Worm (Caenorhabditis elegans) whole organism, L4 larva: ENCODE results near the gene che-11.

ENCODE experiments used
- D1046.2 ChIP-seq: fragments of 200-800 bp; sonication (Bioruptor generic); IDR thresholded peaks from 2 replicates; pipeline ENCODE4 v1.3.6; 2022; ENCODE audit warnings: missing genetic modification characterization, missing compliant biosample characterization
- T20F7.1 ChIP-seq: fragments of 200-800 bp; sonication (Bioruptor generic); optimal IDR thresholded peaks from 2 replicates; lab custom pipeline; 2018; ENCODE audit warnings: mild to moderate bottlenecking, missing genetic modification characterization, missing compliant biosample characterization
- T26A8.4 ChIP-seq: fragments of 200-800 bp; sonication (Bioruptor generic); IDR thresholded peaks from 2 replicates; pipeline ENCODE4 v1.3.6; 2022; ENCODE audit warnings: missing genetic modification characterization, missing compliant biosample characterization
- Y48G9A.11 ChIP-seq: fragments of 200-800 bp; sonication (Bioruptor generic); IDR thresholded peaks from 2 replicates; pipeline ENCODE4 v1.3.6; 2022; ENCODE audit warnings: missing genetic modification reagents, missing genetic modification characterization, missing compliant biosample characterization
- Y5F2A.4 ChIP-seq: fragments of 200-800 bp; sonication (Bioruptor generic); optimal IDR thresholded peaks from 2 replicates; lab custom pipeline; 2018; ENCODE audit warnings: mild to moderate bottlenecking, missing genetic modification characterization, missing compliant biosample characterization
- ZK546.5 ChIP-seq, 2 experiments: sonication (generic microtip); optimal IDR thresholded peaks; 2 replicates each; lab custom pipeline; 2017; ENCODE audit warnings: missing biosample characterization in 2 of 2, missing genetic modification characterization in 2 of 2
- aly-2 ChIP-seq: sonication (generic microtip); optimal IDR thresholded peaks from 2 replicates; lab custom pipeline; 2018; ENCODE audit warnings: missing biosample characterization, missing genetic modification characterization
- ama-1 ChIP-seq: fragments of 150-350 bp; optimal IDR thresholded peaks from 2 replicates; lab custom pipeline; 2014; ENCODE audit warnings: inconsistent platforms, mixed read lengths
- ceh-62 ChIP-seq: sonication (generic microtip); optimal IDR thresholded peaks from 2 replicates; lab custom pipeline; 2017; ENCODE audit warnings: missing biosample characterization, missing genetic modification characterization
- ceh-82 ChIP-seq: sonication (generic microtip); optimal IDR thresholded peaks from 2 replicates; lab custom pipeline; 2017; ENCODE audit warnings: missing biosample characterization, missing genetic modification characterization
- daf-16 ChIP-seq, 3 experiments: sonication (generic microtip); optimal IDR thresholded peaks; 2 replicates each; lab custom pipeline; 2016 to 2017; ENCODE audit warnings: missing genetic modification characterization in 3 of 3, missing genetic modification reagents in 3 of 3, mild to moderate bottlenecking in 2 of 3, missing compliant biosample characterization in 2 of 3, missing biosample characterization in 1 of 3, moderate library complexity in 1 of 3
- daf-8 ChIP-seq: fragments of 200-800 bp; sonication (Bioruptor generic); IDR thresholded peaks from 2 replicates; pipeline ENCODE4 v1.3.6; 2022; ENCODE audit warnings: missing genetic modification characterization, missing compliant biosample characterization
- dmd-8 ChIP-seq: fragments of 200-800 bp; sonication (Bioruptor generic); IDR thresholded peaks from 2 replicates; pipeline ENCODE4 v1.3.6; 2022; ENCODE audit warnings: missing genetic modification characterization, missing compliant biosample characterization
- dmd-9 ChIP-seq: fragments of 200-800 bp; sonication (Bioruptor generic); IDR thresholded peaks from 2 replicates; pipeline ENCODE4 v1.3.6; 2022; ENCODE audit warnings: missing genetic modification reagents, missing genetic modification characterization, missing compliant biosample characterization
- dpl-1 ChIP-seq: fragments of 150-350 bp; optimal IDR thresholded peaks from 2 replicates; lab custom pipeline; 2014; ENCODE audit warnings: missing biosample characterization, missing genetic modification reagents, missing genetic modification characterization
- dve-1 ChIP-seq: sonication (generic microtip); optimal IDR thresholded peaks from 2 replicates; lab custom pipeline; 2017; ENCODE audit warnings: antibody characterized with exemption, mild to moderate bottlenecking, missing genetic modification characterization, missing compliant biosample characterization; ENCODE audit not compliant: insufficient read depth
- gei-8 ChIP-seq: fragments of 200-800 bp; sonication (Bioruptor generic); optimal IDR thresholded peaks from 2 replicates; lab custom pipeline; 2018; ENCODE audit warnings: mild to moderate bottlenecking, missing genetic modification characterization, missing compliant biosample characterization
- hif-1 ChIP-seq, 2 experiments: sonication (generic microtip); optimal IDR thresholded peaks; 2 replicates each; lab custom pipeline; 2016 to 2017; ENCODE audit warnings: missing compliant biosample characterization in 2 of 2, missing genetic modification characterization in 2 of 2, missing genetic modification reagents in 2 of 2, missing genotype in 2 of 2, mild to moderate bottlenecking in 1 of 2
- hmg-1.1 ChIP-seq: fragments of 200-800 bp; sonication (Bioruptor generic); IDR thresholded peaks from 2 replicates; pipeline ENCODE4 v1.3.6; 2022; ENCODE audit warnings: missing genetic modification reagents, missing genetic modification characterization, missing compliant biosample characterization
- jun-1 ChIP-seq: fragments of 150-350 bp; optimal IDR thresholded peaks from 2 replicates; lab custom pipeline; 2014; ENCODE audit warnings: missing biosample characterization, missing genetic modification reagents, missing genetic modification characterization
- lin-15B ChIP-seq: fragments of 150-350 bp; sonication (generic microtip); optimal IDR thresholded peaks from 3 replicates; lab custom pipeline; 2014; ENCODE audit warnings: missing biosample characterization, missing genetic modification characterization
- lin-39 ChIP-seq: fragments of 150-350 bp; optimal IDR thresholded peaks from 2 replicates; lab custom pipeline; 2014; ENCODE audit warnings: missing biosample characterization, missing genetic modification reagents, missing genetic modification characterization
- lsy-2 ChIP-seq, 2 experiments: fragments of 150-350 bp in 1 of 2; sonication (generic microtip) in 1 of 2; optimal IDR thresholded peaks; 2 replicates each; lab custom pipeline; 2014 to 2017; ENCODE audit warnings: missing biosample characterization in 2 of 2, missing genetic modification characterization in 2 of 2
- madf-5 ChIP-seq, 2 experiments: fragments of 200-800 bp; sonication (Bioruptor generic); IDR thresholded peaks; 2 replicates each; pipeline ENCODE4 v1.3.6; 2022; ENCODE audit warnings: missing compliant biosample characterization in 2 of 2, missing genetic modification characterization in 2 of 2
- mdl-1 ChIP-seq, 2 experiments: fragments of 150-350 bp in 1 of 2; sonication (generic microtip) in 1 of 2; optimal IDR thresholded peaks; 2 replicates each; lab custom pipeline; 2014 to 2017; ENCODE audit warnings: missing biosample characterization in 2 of 2, missing genetic modification characterization in 2 of 2
- mes-2 ChIP-seq: sonication (generic microtip); optimal IDR thresholded peaks from 2 replicates; lab custom pipeline; 2016; ENCODE audit warnings: missing genotype, mild to moderate bottlenecking, missing genetic modification characterization, missing compliant biosample characterization; ENCODE audit not compliant: poor library complexity, severe bottlenecking
- nhr-11 ChIP-seq: fragments of 150-350 bp; optimal IDR thresholded peaks from 2 replicates; lab custom pipeline; 2014; ENCODE audit warnings: missing biosample characterization, missing genetic modification characterization
- nhr-111 ChIP-seq: fragments of 200-800 bp; sonication (Bioruptor generic); optimal IDR thresholded peaks from 2 replicates; lab custom pipeline; 2018; ENCODE audit warnings: mild to moderate bottlenecking, missing genetic modification characterization, missing compliant biosample characterization
- nhr-237 ChIP-seq: sonication (generic microtip); optimal IDR thresholded peaks from 2 replicates; lab custom pipeline; 2017; ENCODE audit warnings: missing biosample characterization, missing genetic modification characterization
- nhr-25 ChIP-seq: sonication (generic microtip); optimal IDR thresholded peaks from 2 replicates; lab custom pipeline; 2017; ENCODE audit warnings: missing genetic modification characterization, mild to moderate bottlenecking, missing compliant biosample characterization, antibody characterized with exemption, moderate library complexity, borderline replicate concordance; ENCODE audit not compliant: insufficient read depth
- nhr-28 ChIP-seq: fragments of 150-350 bp; optimal IDR thresholded peaks from 2 replicates; lab custom pipeline; 2014; ENCODE audit warnings: missing biosample characterization, missing genetic modification characterization
- nhr-42 ChIP-seq: fragments of 200-800 bp; sonication (Bioruptor generic); IDR thresholded peaks from 2 replicates; pipeline ENCODE4 v1.3.6; 2022; ENCODE audit warnings: missing genetic modification characterization, missing compliant biosample characterization
- set-16 ChIP-seq: fragments of 200-800 bp; sonication (Bioruptor generic); IDR thresholded peaks from 2 replicates; pipeline ENCODE4 v1.3.6; 2022; ENCODE audit warnings: missing genetic modification reagents, missing genetic modification characterization, missing compliant biosample characterization
- snpc-4 ChIP-seq: fragments of 150-350 bp; optimal IDR thresholded peaks from 2 replicates; lab custom pipeline; 2014; ENCODE audit warnings: missing biosample characterization, missing genetic modification characterization
- spr-1 ChIP-seq: sonication (generic microtip); optimal IDR thresholded peaks from 2 replicates; lab custom pipeline; 2016; ENCODE audit warnings: mild to moderate bottlenecking, missing genetic modification characterization, missing compliant biosample characterization
- unc-130 ChIP-seq: sonication (generic microtip); optimal IDR thresholded peaks from 2 replicates; lab custom pipeline; 2016; ENCODE audit warnings: missing genetic modification reagents, missing genetic modification characterization, missing compliant biosample characterization
- unc-39 ChIP-seq: sonication (generic microtip); optimal IDR thresholded peaks from 2 replicates; lab custom pipeline; 2017; ENCODE audit warnings: missing biosample characterization, missing genetic modification characterization
- unc-62 ChIP-seq, 3 experiments: fragments of 150-350 bp in 1 of 3; sonication (generic microtip); optimal IDR thresholded peaks in 2 of 3; peaks in 1 of 3; 1 replicate in 1 of 3; 2 replicates in 2 of 3; lab custom pipeline; 2014 to 2017; ENCODE audit warnings: missing biosample characterization in 3 of 3, missing genetic modification characterization in 3 of 3, missing genetic modification reagents in 3 of 3, missing genotype in 1 of 3
- ztf-11 ChIP-seq: fragments of 150-350 bp; optimal IDR thresholded peaks from 2 replicates; lab custom pipeline; 2014; ENCODE audit warnings: missing biosample characterization, missing genetic modification characterization
- ztf-7 ChIP-seq: fragments of 150-350 bp; optimal IDR thresholded peaks from 2 replicates; lab custom pipeline; 2014; ENCODE audit warnings: missing biosample characterization, missing genetic modification characterization

The che-11 gene

ce11 chrV:12187344-12187743 is 36.8 kb upstream of the che-11 start, which contains the start of gene ZK863.8:
ZK863.8 (minus strand) TSS chrV:12187516.
- TF ChIP-seq ztf-7 (tag; lab: Kevin White, UChicago) = no peak
- no peak for TF ChIP-seq unc-39 (tag; lab: Kevin White, UChicago)
- TF ChIP-seq T20F7.1 = no peak
- no peak for TF ChIP-seq T26A8.4 (GFP tag; lab: Robert Waterston, UW)
- no peak for TF ChIP-seq Y5F2A.4 (GFP tag; lab: Kevin White, UChicago)
- no peak for TF ChIP-seq nhr-42 (GFP tag; lab: Robert Waterston, UW)
- no peak for TF ChIP-seq lin-39 (tag; lab: Kevin White, UChicago)
- TF ChIP-seq ztf-11 (tag; lab: Kevin White, UChicago) = no peak
- TF ChIP-seq lin-15B (tag; lab: Kevin White, UChicago) = no peak
- no peak for TF ChIP-seq nhr-28 (tag; lab: Kevin White, UChicago)
- TF ChIP-seq nhr-25 (tag; lab: Kevin White, UChicago) = no peak
- no peak for TF ChIP-seq unc-130 (GFP tag; lab: Kevin White, UChicago)
- no peak for TF ChIP-seq ceh-62 (tag; lab: Kevin White, UChicago)
- TF ChIP-seq gei-8 (GFP tag; lab: Kevin White, UChicago) = no peak
- no peak for TF ChIP-seq snpc-4 (tag; lab: Kevin White, UChicago)

DNA sequence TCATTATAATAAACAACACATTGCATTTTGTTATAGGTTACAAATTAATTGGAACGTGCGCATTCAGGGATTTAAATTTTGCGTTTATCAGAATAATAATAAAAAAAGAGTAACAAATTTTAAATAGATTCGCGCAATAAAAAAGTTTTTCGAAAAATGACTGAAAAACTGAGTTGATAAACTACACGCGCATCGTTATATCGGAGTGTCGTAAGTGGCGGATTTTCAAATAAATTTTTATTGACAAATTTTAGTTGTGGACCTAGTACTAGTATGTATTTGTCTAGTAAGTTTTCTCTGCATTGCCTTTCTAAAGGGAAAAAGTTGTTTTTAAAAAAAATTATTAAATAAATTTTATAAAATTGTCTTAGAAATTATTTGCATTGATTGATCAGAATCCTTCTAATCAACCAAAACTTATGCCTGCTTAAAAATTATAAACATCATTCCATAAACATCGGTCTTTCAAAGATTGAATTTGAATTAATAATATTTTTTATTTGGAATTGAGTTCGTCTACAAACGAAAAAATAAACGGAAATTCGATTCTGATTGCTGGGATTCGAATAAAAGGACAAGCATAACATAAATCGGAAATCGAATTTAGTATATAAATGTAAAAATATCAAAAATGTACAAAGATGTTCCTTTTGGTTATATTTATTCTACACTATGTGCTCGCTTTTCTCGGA is 33.9 kb upstream of the che-11 start, which contains the start of gene srd-4:
Gene srd-4, plus strand, starts transcription at position 642 of the 692 bp plus-strand sequence.
- TF ChIP-seq dmd-9 (GFP tag; lab: Robert Waterston, UW) = no peak
- TF ChIP-seq nhr-111 (GFP tag; lab: Kevin White, UChicago) = no peak
- peak; percentile 19 for TF ChIP-seq mes-2 (tag; lab: Kevin White, UChicago)
- no peak for TF ChIP-seq spr-1 (tag; lab: Kevin White, UChicago)
- TF ChIP-seq Y48G9A.11 (GFP tag; lab: Robert Waterston, UW) = peak; percentile 94
- no peak for TF ChIP-seq hmg-1.1 (GFP tag; lab: Robert Waterston, UW)
- no peak for TF ChIP-seq daf-16 (GFP tag; optimal IDR thresholded peaks at IDR 0.05; lab: Kevin White, UChicago)
- peak; percentile 25 for TF ChIP-seq daf-16 (tag; optimal IDR thresholded peaks at IDR 0.05; lab: Kevin White, UChicago)
- TF ChIP-seq dpl-1 (GFP tag; lab: Kevin White, UChicago) = peak; percentile 91
- peak; percentile 92 for TF ChIP-seq T20F7.1
- TF ChIP-seq, all 104 proteins: peak for 5

DNA sequence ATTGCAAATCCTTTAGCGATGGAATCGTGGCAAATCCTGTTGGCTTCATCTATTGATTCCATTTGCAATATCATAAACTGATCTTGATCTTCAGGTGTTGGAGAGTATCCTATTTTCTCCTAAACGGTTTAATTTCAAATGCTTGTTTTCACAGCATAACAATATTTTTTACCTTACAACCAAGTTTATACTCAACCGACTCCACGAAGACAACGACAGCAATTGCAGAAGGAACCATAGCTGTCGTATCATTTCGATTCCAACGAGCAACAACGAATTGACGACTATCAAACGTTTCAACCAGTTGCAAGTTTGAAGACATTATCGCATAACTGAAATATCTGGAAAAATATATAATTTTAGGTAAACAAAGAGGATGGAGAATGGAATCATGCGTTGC is 33.3 kb upstream of the che-11 start, which contains the start of gene usip-1:
Gene usip-1, minus strand, starts transcription at position 341 of the 400 bp plus-strand sequence.
- TF ChIP-seq hif-1 (tag; optimal IDR thresholded peaks at IDR 0.05; lab: Kevin White, UChicago) (no peak), unc-62 (GFP tag; optimal IDR thresholded peaks at IDR 0.05 in 1 of 2; lab: Kevin White, UChicago) (peak in 1 of 2 experiments; percentile 96), unc-62 (tag; optimal IDR thresholded peaks at IDR 0.05; lab: Kevin White, UChicago) (no peak)
- TF ChIP-seq, all 104 proteins: peak for 1

DNA sequence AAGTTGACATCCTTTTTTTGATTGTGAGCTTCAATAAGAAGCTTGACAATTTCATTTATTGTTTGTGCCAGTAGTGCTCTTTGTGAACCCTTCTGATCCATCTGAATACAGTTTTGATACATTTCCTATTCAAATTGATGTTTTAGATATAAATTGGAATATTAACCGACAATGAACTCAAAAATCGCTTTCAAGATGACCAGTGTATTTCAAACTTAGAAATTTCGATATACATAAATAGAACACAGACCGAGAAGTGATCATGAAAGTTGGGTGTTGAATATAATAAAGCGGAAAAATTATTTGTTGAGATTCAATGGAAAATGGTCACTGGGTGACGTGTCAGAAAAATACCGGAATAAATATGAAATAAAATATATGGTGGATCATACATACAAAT is 30.8 kb upstream of the che-11 start, which contains the start of gene elpc-3:
Gene elpc-3, minus strand, starts transcription at position 101 of the 400 bp plus-strand sequence.
- TF ChIP-seq dmd-8 (GFP tag; lab: Robert Waterston, UW) (no peak), daf-8 (GFP tag; lab: Robert Waterston, UW) (no peak), unc-130 (GFP tag; lab: Kevin White, UChicago) (no peak), nhr-11 (no peak), ama-1 (no peak), nhr-237 (tag; lab: Kevin White, UChicago) (no peak), jun-1 (tag; lab: Kevin White, UChicago) (no peak), nhr-28 (tag; lab: Kevin White, UChicago) (no peak), mdl-1 (tag; optimal IDR thresholded peaks at IDR 0.05; lab: Kevin White, UChicago) (no peak), D1046.2 (GFP tag; lab: Robert Waterston, UW) (no peak), T20F7.1 (no peak), ceh-82 (tag; lab: Kevin White, UChicago) (no peak), aly-2 (tag; lab: Kevin White, UChicago) (no peak), madf-5 (GFP tag; IDR thresholded peaks at IDR 0.05; lab: Robert Waterston, UW) (no peak), set-16 (GFP tag; lab: Robert Waterston, UW) (no peak), unc-39 (tag; lab: Kevin White, UChicago) (no peak), lsy-2 (tag; optimal IDR thresholded peaks at IDR 0.05; lab: Kevin White, UChicago) (no peak), ZK546.5 (tag; optimal IDR thresholded peaks at IDR 0.05; lab: Kevin White, UChicago) (no peak), lin-39 (tag; lab: Kevin White, UChicago) (no peak), dve-1 (tag; lab: Kevin White, UChicago) (no peak)
